Worm (Caenorhabditis elegans) whole organism, late embryonic: ENCODE data around the gene B0281.1.

ENCODE experiments used
- F13H6.1 ChIP-seq: sonication (generic microtip); optimal IDR thresholded peaks from 2 replicates; lab custom pipeline; 2016; ENCODE audit warnings: missing genetic modification characterization, missing compliant biosample characterization
- ceh-9 ChIP-seq: sonication (generic microtip); optimal IDR thresholded peaks from 2 replicates; lab custom pipeline; 2016; ENCODE audit warnings: mild to moderate bottlenecking, missing genetic modification characterization, inconsistent platforms, missing compliant biosample characterization
- nhr-11 ChIP-seq: fragments of 150-350 bp; optimal IDR thresholded peaks from 2 replicates; lab custom pipeline; 2014; ENCODE audit warnings: missing biosample characterization, missing genetic modification characterization
- pha-4 ChIP-seq: fragments of 150-350 bp; optimal IDR thresholded peaks from 2 replicates; lab custom pipeline; 2018; ENCODE audit warnings: missing biosample characterization, missing genetic modification reagents, missing genetic modification characterization
- ref-2 ChIP-seq: sonication (generic microtip); optimal IDR thresholded peaks from 2 replicates; lab custom pipeline; 2016; ENCODE audit warnings: missing genetic modification characterization, missing compliant biosample characterization

DNA sequence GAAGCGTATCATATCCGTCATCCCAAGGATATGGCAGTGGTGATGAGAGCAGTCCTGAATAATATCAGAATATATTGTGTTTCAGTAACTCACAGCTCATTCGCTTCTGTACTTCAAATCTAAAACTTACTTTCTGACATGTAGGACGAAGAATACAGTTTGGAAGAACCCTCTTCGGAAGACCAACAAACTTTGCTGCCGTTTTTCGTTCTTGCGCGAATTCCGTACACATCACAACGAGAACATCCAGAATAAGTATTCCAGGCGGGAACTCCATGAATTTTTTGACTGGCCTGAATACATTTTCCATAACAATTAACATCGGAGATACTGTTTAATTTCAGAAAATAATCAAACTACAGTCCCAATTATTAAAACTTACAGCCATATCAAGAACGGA, 35.4 kb upstream of the B0281.1 start, which contains the start of gene K09F6.15:
- TF ChIP-seq F13H6.1 (no peak), nhr-11 (tag; lab: Kevin White, UChicago) (no peak), pha-4 (no peak), ceh-9 (tag; lab: Kevin White, UChicago) (no peak), ref-2 (tag; lab: Kevin White, UChicago) (no peak)
